Fruit fly (Drosophila melanogaster): ENCODE results near the gene Fadd.

Gene Fadd

dm6 chr3R:22034160-22034742, at the start of gene Fadd, which contains the start of the genes CG45099, CG6015 and pit:
Gene Fadd, plus strand, starts transcription at chr3R:22034455.
Gene CG45099, minus strand, starts transcription at chr3R:22034286.
Gene CG6015, minus strand, starts transcription at chr3R:22034286.
Gene pit, plus strand, starts transcription at chr3R:22034298.
- TF ChIP-seq CG7045 (GFP tag; optimal IDR thresholded peaks at IDR 0.05) (no peak), CG12768 (GFP tag; optimal IDR thresholded peaks at IDR 0.05) (no peak), ovo (GFP tag; optimal IDR thresholded peaks at IDR 0.05) (no peak), kay (GFP tag; ENCODE audit: borderline replicate concordance) (no peak), Clk (GFP tag; optimal IDR thresholded peaks at IDR 0.05) (no peak), cic (GFP tag; optimal IDR thresholded peaks at IDR 0.05) (peak; percentile 1), CG11617 (GFP tag; optimal IDR thresholded peaks at IDR 0.05) (peak; percentile 50), Crg-1 (GFP tag; optimal IDR thresholded peaks at IDR 0.05) (no peak), CG14711 (tag; optimal IDR thresholded peaks at IDR 0.05) (no peak), CG5204 (GFP tag; optimal IDR thresholded peaks at IDR 0.05) (no peak), cnc (optimal IDR thresholded peaks at IDR 0.05) (no peak), tj (GFP tag; optimal IDR thresholded peaks at IDR 0.05) (no peak), CG33017 (tag; optimal IDR thresholded peaks at IDR 0.05) (no peak), bab1 (GFP tag; optimal IDR thresholded peaks at IDR 0.05) (peak; percentile 72), pad (GFP tag; optimal IDR thresholded peaks at IDR 0.05) (no peak), toe (GFP tag; optimal IDR thresholded peaks at IDR 0.05) (no peak), Hr96 (GFP tag; optimal IDR thresholded peaks at IDR 0.05) (no peak), Mnt (GFP tag; optimal IDR thresholded peaks at IDR 0.05) (peak; percentile 52), CG7101 (tag; optimal IDR thresholded peaks at IDR 0.05) (peak; percentile 17), CG1620 (GFP tag; optimal IDR thresholded peaks at IDR 0.05) (no peak)

- TF ChIP-seq Mnt (GFP tag; optimal IDR thresholded peaks at IDR 0.05) (no peak), ovo (GFP tag; optimal IDR thresholded peaks at IDR 0.05) (no peak), cnc (optimal IDR thresholded peaks at IDR 0.05) (no peak), CG7101 (tag; optimal IDR thresholded peaks at IDR 0.05) (no peak), CG5204 (GFP tag; optimal IDR thresholded peaks at IDR 0.05) (no peak), Crg-1 (GFP tag; optimal IDR thresholded peaks at IDR 0.05) (no peak), bab1 (GFP tag; optimal IDR thresholded peaks at IDR 0.05) (no peak), CG7045 (GFP tag; optimal IDR thresholded peaks at IDR 0.05) (no peak), Hr96 (GFP tag; optimal IDR thresholded peaks at IDR 0.05) (no peak), CG11617 (GFP tag; optimal IDR thresholded peaks at IDR 0.05) (no peak), kay (GFP tag; ENCODE audit: borderline replicate concordance) (no peak), toe (GFP tag; optimal IDR thresholded peaks at IDR 0.05) (no peak), cic (GFP tag; optimal IDR thresholded peaks at IDR 0.05) (no peak), tj (GFP tag; optimal IDR thresholded peaks at IDR 0.05) (no peak), pad (GFP tag; optimal IDR thresholded peaks at IDR 0.05) (no peak)
These were observed 46.7 kb upstream of the Fadd start for dm6 chr3R:21987546-21987945.

dm6 chr3R:21989770-21990169, 44.5 kb upstream of the Fadd start:
- peak; percentile 31 for TF ChIP-seq tj (GFP tag; optimal IDR thresholded peaks at IDR 0.05)
- TF ChIP-seq CG11617 (GFP tag; optimal IDR thresholded peaks at IDR 0.05) = no peak
- no peak for TF ChIP-seq CG12768 (GFP tag; optimal IDR thresholded peaks at IDR 0.05)
- no peak for TF ChIP-seq toe (GFP tag; optimal IDR thresholded peaks at IDR 0.05)
- TF ChIP-seq Crg-1 (GFP tag; optimal IDR thresholded peaks at IDR 0.05) = no peak
- no peak for TF ChIP-seq cic (GFP tag; optimal IDR thresholded peaks at IDR 0.05)

- TF ChIP-seq kay (GFP tag; ENCODE audit: borderline replicate concordance) (no peak), CG11617 (GFP tag; optimal IDR thresholded peaks at IDR 0.05) (no peak), CG1620 (GFP tag; optimal IDR thresholded peaks at IDR 0.05) (no peak), bab1 (GFP tag; optimal IDR thresholded peaks at IDR 0.05) (no peak), tj (GFP tag; optimal IDR thresholded peaks at IDR 0.05) (no peak), ovo (GFP tag; optimal IDR thresholded peaks at IDR 0.05) (no peak), CG5204 (GFP tag; optimal IDR thresholded peaks at IDR 0.05) (no peak), Hr96 (GFP tag; optimal IDR thresholded peaks at IDR 0.05) (no peak), Clk (GFP tag; optimal IDR thresholded peaks at IDR 0.05) (no peak), pad (GFP tag; optimal IDR thresholded peaks at IDR 0.05) (no peak), Mnt (GFP tag; optimal IDR thresholded peaks at IDR 0.05) (no peak), CG7101 (tag; optimal IDR thresholded peaks at IDR 0.05) (no peak), CG33017 (tag; optimal IDR thresholded peaks at IDR 0.05) (no peak), cnc (optimal IDR thresholded peaks at IDR 0.05) (no peak), CG12768 (GFP tag; optimal IDR thresholded peaks at IDR 0.05) (no peak), CG7045 (GFP tag; optimal IDR thresholded peaks at IDR 0.05) (no peak), CG14711 (tag; optimal IDR thresholded peaks at IDR 0.05) (no peak), Crg-1 (GFP tag; optimal IDR thresholded peaks at IDR 0.05) (no peak), toe (GFP tag; optimal IDR thresholded peaks at IDR 0.05) (no peak)
These were observed 42.7 kb upstream of the Fadd start for dm6 chr3R:21991603-21992002.

DNA sequence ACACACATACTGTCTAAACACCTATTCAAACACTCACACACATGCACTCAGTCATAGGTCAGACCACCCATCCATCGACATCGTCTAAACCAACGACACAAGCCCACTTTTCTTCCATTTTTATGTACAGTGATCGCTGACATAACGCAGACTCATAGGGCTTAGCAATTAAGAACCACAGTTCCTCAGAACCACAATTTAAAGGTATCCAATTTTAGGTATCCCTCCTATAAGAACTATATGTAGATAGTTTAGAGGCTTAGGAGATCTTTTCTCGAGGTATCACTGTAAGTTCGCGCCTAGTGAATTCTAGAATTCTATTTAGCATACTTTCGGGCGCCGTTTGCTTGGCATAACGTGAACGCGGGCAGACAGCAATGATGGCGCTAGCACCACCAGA, 41.3 kb upstream of the Fadd start:
- TF ChIP-seq Mnt (GFP tag; optimal IDR thresholded peaks at IDR 0.05) (no peak), CG11617 (GFP tag; optimal IDR thresholded peaks at IDR 0.05) (no peak), CG5204 (GFP tag; optimal IDR thresholded peaks at IDR 0.05) (no peak), cic (GFP tag; optimal IDR thresholded peaks at IDR 0.05) (no peak), Crg-1 (GFP tag; optimal IDR thresholded peaks at IDR 0.05) (no peak), CG33017 (tag; optimal IDR thresholded peaks at IDR 0.05) (peak; percentile 55), ovo (GFP tag; optimal IDR thresholded peaks at IDR 0.05) (no peak), cnc (optimal IDR thresholded peaks at IDR 0.05) (no peak), pad (GFP tag; optimal IDR thresholded peaks at IDR 0.05) (peak; percentile 4), kay (GFP tag; ENCODE audit: borderline replicate concordance) (no peak), tj (GFP tag; optimal IDR thresholded peaks at IDR 0.05) (no peak), Hr96 (GFP tag; optimal IDR thresholded peaks at IDR 0.05) (peak; percentile 37), CG1620 (GFP tag; optimal IDR thresholded peaks at IDR 0.05) (no peak), bab1 (GFP tag; optimal IDR thresholded peaks at IDR 0.05) (no peak), CG12768 (GFP tag; optimal IDR thresholded peaks at IDR 0.05) (peak; percentile 65), Clk (GFP tag; optimal IDR thresholded peaks at IDR 0.05) (peak; percentile 57), CG7045 (GFP tag; optimal IDR thresholded peaks at IDR 0.05) (peak; percentile 67), CG7101 (tag; optimal IDR thresholded peaks at IDR 0.05) (peak; percentile 51), toe (GFP tag; optimal IDR thresholded peaks at IDR 0.05) (peak; percentile 47), CG14711 (tag; optimal IDR thresholded peaks at IDR 0.05) (peak; percentile 65)

Data from whole organism, adult.